Fruit fly (Drosophila melanogaster): ENCODE data around the gene Obp83g.

dm6 chr3R:6156963-6157498 lies 44.9 kb upstream of the Obp83g start, which contains the start of gene CG31559:
- no peak for TF ChIP-seq CTCF (optimal IDR thresholded peaks at IDR 0.05)
- TF ChIP-seq CG8478 (optimal IDR thresholded peaks at IDR 0.05): no peak

Measured in S2 (cell line).